Fruit fly (Drosophila melanogaster): ENCODE measurements around the gene Hmt-1.

The Hmt-1 gene

DNA sequence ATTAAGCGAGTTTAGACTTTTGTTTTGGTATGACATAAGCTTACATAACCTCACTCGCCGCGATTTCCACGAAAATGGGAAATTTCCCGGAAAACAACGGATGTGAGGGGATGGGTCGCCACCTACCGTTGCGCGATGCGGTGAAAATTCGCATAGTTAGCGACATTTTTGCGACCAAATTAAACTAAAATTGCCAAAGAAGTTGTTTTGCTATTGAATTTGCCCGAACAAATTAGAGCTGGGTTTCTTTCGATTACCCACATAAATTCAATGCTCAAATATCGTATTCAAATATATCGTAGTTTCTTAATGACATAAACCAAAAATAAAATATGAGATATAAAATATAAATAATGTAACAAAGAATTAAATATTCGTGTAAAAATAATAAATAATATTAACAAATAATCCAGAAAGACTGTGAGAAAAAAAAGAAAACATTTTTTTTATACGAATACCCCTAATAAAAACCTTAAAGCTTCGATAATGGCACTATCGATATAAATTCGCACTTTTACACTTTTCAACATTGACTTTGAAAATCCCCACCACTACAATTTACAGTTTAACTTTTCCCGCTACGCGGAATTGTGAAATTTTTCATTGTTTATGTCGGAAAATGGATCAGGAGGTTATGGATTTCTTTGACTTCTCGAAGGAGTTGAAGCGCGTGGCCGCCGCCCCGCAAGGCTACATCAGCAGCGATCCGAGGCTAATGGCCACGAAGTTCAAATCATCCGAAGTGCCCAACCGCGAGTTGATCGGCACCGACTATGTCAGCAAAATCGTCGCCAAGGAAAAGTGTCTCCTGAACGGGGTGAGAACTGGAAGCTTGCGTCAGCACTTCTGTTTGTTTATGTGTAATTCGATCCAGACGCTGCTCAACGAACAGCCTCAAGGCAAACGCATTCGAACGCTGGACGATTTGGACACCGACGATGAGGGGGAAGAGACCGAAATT lies 20.1 kb downstream of the Hmt-1 start, which contains the start of the genes ND-23 and spn-E (continued):
- TF ChIP-seq CrebB (tag; optimal IDR thresholded peaks at IDR 0.05) (no peak), Xbp1 (GFP tag; optimal IDR thresholded peaks at IDR 0.05) (peak; percentile 45), br (optimal IDR thresholded peaks at IDR 0.05) (no peak), Optix (GFP tag; IDR thresholded peaks at IDR 0.05) (no peak), bcd (GFP tag; optimal IDR thresholded peaks at IDR 0.05) (peak; percentile 52), CG16813 (GFP tag; IDR thresholded peaks at IDR 0.05; ENCODE audit: partially characterized antibody) (peak; percentile 77), CG31441 (GFP tag; IDR thresholded peaks at IDR 0.05) (no peak; the same call in none of the 2 replicates), ro (GFP tag; IDR thresholded peaks at IDR 0.05) (no peak), CG4707 (GFP tag; optimal IDR thresholded peaks at IDR 0.05) (no peak), CG5245 (GFP tag; optimal IDR thresholded peaks at IDR 0.05) (no peak), CG34224 (GFP tag; IDR thresholded peaks at IDR 0.05; ENCODE audit: partially characterized antibody) (peak; percentile 57; the same call in 1 of the 3 replicates), CG11085 (GFP tag; IDR thresholded peaks at IDR 0.05) (0 out of 2 replicates have a peak, but pooled peaks have one; percentile 23), Aef1 (GFP tag; IDR thresholded peaks at IDR 0.05) (peak; percentile 18; the same call in 1 of the 3 replicates), Max (GFP tag; optimal IDR thresholded peaks at IDR 0.05) (no peak), CG3163 (GFP tag; optimal IDR thresholded peaks at IDR 0.05) (no peak), CG10147 (GFP tag; optimal IDR thresholded peaks at IDR 0.05) (no peak), org-1 (GFP tag; optimal IDR thresholded peaks at IDR 0.05) (no peak), dan (GFP tag; IDR thresholded peaks at IDR 0.05) (no peak), CG6254 (GFP tag; optimal IDR thresholded peaks at IDR 0.05) (no peak), Ssrp (tag; optimal IDR thresholded peaks at IDR 0.05) (peak; percentile 54), hth (optimal IDR thresholded peaks at IDR 0.05) (no peak), CG9437 (GFP tag; optimal IDR thresholded peaks at IDR 0.05) (no peak), cad (GFP tag; optimal IDR thresholded peaks at IDR 0.05) (no peak), CG30020 (tag; optimal IDR thresholded peaks at IDR 0.05) (peak; percentile 63), bowl (GFP tag; IDR thresholded peaks at IDR 0.05) (no peak), CG10274 (GFP tag; optimal IDR thresholded peaks at IDR 0.05) (no peak), chn (GFP tag; optimal IDR thresholded peaks at IDR 0.05) (no peak), dm (GFP tag; optimal IDR thresholded peaks at IDR 0.05) (no peak), Oli (tag; optimal IDR thresholded peaks at IDR 0.05) (peak; percentile 11), CG4328 (GFP tag; optimal IDR thresholded peaks at IDR 0.05) (no peak), vvl (GFP tag; IDR thresholded peaks at IDR 0.05) (peak; percentile 57), corto (GFP tag; optimal IDR thresholded peaks at IDR 0.05) (no peak), CG32772 (GFP tag; IDR thresholded peaks at IDR 0.05) (0 out of 2 replicates have a peak, but pooled peaks have one; percentile 28), ken (GFP tag; IDR thresholded peaks at IDR 0.05) (0 out of 3 replicates have a peak, but pooled peaks have one; percentile 47), CG17385 (GFP tag; optimal IDR thresholded peaks at IDR 0.05) (no peak), stwl (tag; optimal IDR thresholded peaks at IDR 0.05) (peak; percentile 79), da (GFP tag; optimal IDR thresholded peaks at IDR 0.05) (no peak), CG11695 (GFP tag; IDR thresholded peaks at IDR 0.05) (0 out of 3 replicates have a peak, but pooled peaks have one; percentile 56), pros (GFP tag; optimal IDR thresholded peaks at IDR 0.05) (no peak), peb (GFP tag; IDR thresholded peaks at IDR 0.05) (no peak), dimm (GFP tag; IDR thresholded peaks at IDR 0.05) (no peak), Vsx1 (GFP tag; optimal IDR thresholded peaks at IDR 0.05) (no peak), Dfd (GFP tag; optimal IDR thresholded peaks at IDR 0.05) (no peak), CG1233 (GFP tag; optimal IDR thresholded peaks at IDR 0.05) (no peak), Bgb (GFP tag; IDR thresholded peaks at IDR 0.05; ENCODE audit: partially characterized antibody) (peak; percentile 70), exex (tag; optimal IDR thresholded peaks at IDR 0.05) (no peak), Jarid2 (GFP tag; optimal IDR thresholded peaks at IDR 0.05) (no peak), ab (GFP tag; optimal IDR thresholded peaks at IDR 0.05) (no peak), bigmax (GFP tag; optimal IDR thresholded peaks at IDR 0.05) (peak; percentile 96)
